Fruit fly (Drosophila melanogaster) Kc167 (cell line): ENCODE measurements around the gene CG33286.

Source experiments
- Myc ChIP-seq: fragments of >200 bp; optimal IDR thresholded peaks from 2 replicates; lab custom pipeline; 2017; ENCODE audit warnings: missing external identifiers
- psq ChIP-seq: fragments of >200 bp; optimal IDR thresholded peaks from 2 replicates; lab custom pipeline; 2017; ENCODE audit warnings: missing external identifiers
- ttk ChIP-seq: sonication (Bioruptor generic); optimal IDR thresholded peaks from 2 replicates; lab custom pipeline; 2017; ENCODE audit warnings: missing external identifiers

DNA sequence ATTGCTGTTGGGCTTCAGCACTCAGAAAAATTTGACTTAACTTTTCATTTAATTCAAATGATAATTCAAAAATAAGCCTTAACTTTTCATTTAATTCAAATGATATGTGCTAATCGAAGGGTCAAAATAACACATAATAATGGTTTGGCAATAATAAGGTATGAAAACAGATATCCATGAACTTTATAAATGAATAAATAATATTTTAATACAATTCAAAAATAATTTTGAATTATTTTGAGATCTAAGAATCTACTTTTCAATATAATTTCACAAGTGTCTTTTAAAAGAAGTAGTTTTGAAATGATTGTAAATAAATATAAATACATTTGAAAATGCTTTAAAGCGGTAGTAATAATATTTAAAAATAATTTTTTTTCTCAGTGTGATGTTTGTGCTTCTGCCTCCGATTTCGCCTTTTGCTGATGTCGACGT is 12.4 kb upstream of the CG33286 start:
- TF ChIP-seq psq: no peak
- no peak for TF ChIP-seq Myc
- no peak for TF ChIP-seq ttk
